Fruit fly (Drosophila melanogaster): ENCODE results near the gene CG32022.

- TF ChIP-seq CG8478 (optimal IDR thresholded peaks at IDR 0.05) (no peak), Dll (optimal IDR thresholded peaks at IDR 0.05) (no peak), psq (optimal IDR thresholded peaks at IDR 0.05) (no peak), pan (optimal IDR thresholded peaks at IDR 0.05) (no peak)
Observed at dm6 chr3L:8696487-8696954, 24.6 kb downstream of the CG32022 start.

Measured in whole organism.